Worm (Caenorhabditis elegans): Measurements from ENCODE around the gene fpn-1.2.

Gene fpn-1.2

ce11 chrV:1474486-1475125, 10.1 kb upstream of the fpn-1.2 start, which contains the start of the genes F53E2.2 and unc-60 (continued):
- TF ChIP-seq ceh-16 (tag; optimal IDR thresholded peaks at IDR 0.05) (no peak), unc-55 (GFP tag; optimal IDR thresholded peaks at IDR 0.05) (peak; percentile 71), unc-39 (tag; optimal IDR thresholded peaks at IDR 0.05) (no peak), Y55F3AM.14 (GFP tag; optimal IDR thresholded peaks at IDR 0.05) (no peak), R02D3.7 (tag; optimal IDR thresholded peaks at IDR 0.05) (no peak)

DNA sequence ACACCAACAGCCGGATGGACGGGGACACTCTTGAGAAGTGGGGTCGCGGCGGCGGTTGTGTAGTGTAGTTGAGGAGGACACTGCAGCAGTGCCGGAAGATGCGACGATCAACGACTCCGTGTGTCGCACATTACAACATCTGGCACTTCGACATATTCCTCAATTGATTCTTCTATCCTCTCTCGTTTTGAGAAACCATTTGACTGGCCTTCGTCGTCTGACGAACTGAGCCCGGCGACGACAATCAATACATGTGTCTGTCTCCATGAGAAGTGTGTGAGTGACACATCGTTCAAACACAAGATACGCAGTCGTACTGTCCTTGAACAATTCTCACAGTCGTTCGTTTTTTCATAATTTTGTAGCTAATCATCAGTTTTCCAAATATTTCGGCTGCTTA, 8.1 kb upstream of the fpn-1.2 start:
- TF ChIP-seq unc-39 (tag; optimal IDR thresholded peaks at IDR 0.05) (no peak), nhr-129 (tag; optimal IDR thresholded peaks at IDR 0.05) (peak; percentile 13), nhr-25 (tag; optimal IDR thresholded peaks at IDR 0.05) (no peak), nhr-12 (tag; optimal IDR thresholded peaks at IDR 0.05) (no peak), ZK546.5 (tag; optimal IDR thresholded peaks at IDR 0.05) (no peak), lin-39 (tag; optimal IDR thresholded peaks at IDR 0.05) (no peak), mbf-1 (tag; optimal IDR thresholded peaks at IDR 0.05) (no peak), sma-3 (GFP tag; optimal IDR thresholded peaks at IDR 0.05) (no peak), fos-1 (tag; optimal IDR thresholded peaks at IDR 0.05) (peak; percentile 28)

DNA sequence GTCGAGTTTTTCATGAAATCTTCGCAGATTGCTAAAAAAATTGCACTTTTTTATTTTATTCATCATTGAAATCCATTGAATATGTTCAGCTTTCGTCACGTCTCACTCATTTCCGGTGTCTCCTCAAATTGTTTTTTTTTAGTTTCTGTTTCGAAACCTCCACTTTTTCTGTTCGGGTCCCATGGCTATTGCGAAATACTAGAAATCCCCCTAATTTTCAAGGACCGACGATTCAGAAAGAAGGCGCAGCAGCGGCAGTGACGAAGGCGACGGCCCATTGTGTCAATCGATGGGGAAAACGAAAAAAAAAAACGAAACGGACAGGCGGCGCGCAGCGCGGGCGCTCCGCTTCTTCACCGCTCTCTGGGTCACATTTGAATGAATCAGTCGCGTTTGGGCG, 7.5 kb upstream of the fpn-1.2 start:
- TF ChIP-seq ztf-11 (tag; optimal IDR thresholded peaks at IDR 0.05) = no peak
- TF ChIP-seq dmd-4 (tag; optimal IDR thresholded peaks at IDR 0.05) = no peak
- no peak for TF ChIP-seq Y55F3AM.14 (GFP tag; optimal IDR thresholded peaks at IDR 0.05)
- TF ChIP-seq sma-9 (GFP tag; optimal IDR thresholded peaks at IDR 0.05) = peak; percentile 31
- no peak for TF ChIP-seq sma-9 (tag; optimal IDR thresholded peaks at IDR 0.05)
- TF ChIP-seq skn-1 (tag; optimal IDR thresholded peaks at IDR 0.05) = no peak

- peak; percentile 44 for TF ChIP-seq F13H6.1 (tag; optimal IDR thresholded peaks at IDR 0.05)
- no peak for TF ChIP-seq ztf-1 (GFP tag; conservative IDR thresholded peaks at IDR 0.05)
- TF ChIP-seq C34F6.9 (tag; optimal IDR thresholded peaks at IDR 0.05) = peak; percentile 87
- no peak for TF ChIP-seq nhr-11 (tag; optimal IDR thresholded peaks at IDR 0.05)
- peak; percentile 96 for TF ChIP-seq unc-55 (GFP tag; optimal IDR thresholded peaks at IDR 0.05)
- no peak for TF ChIP-seq ZK546.5 (tag; optimal IDR thresholded peaks at IDR 0.05)
- TF ChIP-seq blmp-1 (tag; optimal IDR thresholded peaks at IDR 0.05; ENCODE audit: insufficient read depth) = no peak
- no peak for TF ChIP-seq snpc-4 (tag; optimal IDR thresholded peaks at IDR 0.05)
- TF ChIP-seq mab-5 (tag; optimal IDR thresholded peaks at IDR 0.05) = peak; percentile 43
- TF ChIP-seq zag-1 (tag; optimal IDR thresholded peaks at IDR 0.05) = peak; percentile 53
- TF ChIP-seq nhr-21 (tag; optimal IDR thresholded peaks at IDR 0.05) = peak; percentile 58
- TF ChIP-seq nhr-23 (tag; optimal IDR thresholded peaks at IDR 0.05) = no peak
- no peak for TF ChIP-seq dmd-4 (tag; optimal IDR thresholded peaks at IDR 0.05)
- TF ChIP-seq unc-39 (tag; optimal IDR thresholded peaks at IDR 0.05) = no peak
- TF ChIP-seq ztf-4 (tag; optimal IDR thresholded peaks at IDR 0.05) = peak; percentile 32
- TF ChIP-seq lin-13 (GFP tag; optimal IDR thresholded peaks at IDR 0.05) = peak; percentile 87
- TF ChIP-seq nhr-25 (tag; optimal IDR thresholded peaks at IDR 0.05) = peak; percentile 74
- no peak for TF ChIP-seq nhr-237 (tag; optimal IDR thresholded peaks at IDR 0.05)
- peak; percentile 14 for TF ChIP-seq lin-11 (tag; optimal IDR thresholded peaks at IDR 0.05)
- no peak for TF ChIP-seq nhr-77 (tag; optimal IDR thresholded peaks at IDR 0.05)
- TF ChIP-seq lin-39 (tag; optimal IDR thresholded peaks at IDR 0.05) = no peak
- TF ChIP-seq Y55F3AM.14 (GFP tag; optimal IDR thresholded peaks at IDR 0.05) = no peak
- TF ChIP-seq fos-1 (tag; optimal IDR thresholded peaks at IDR 0.05) = peak; percentile 63
- TF ChIP-seq egl-27 (tag; optimal IDR thresholded peaks at IDR 0.05) = no peak
- TF ChIP-seq nhr-6 (tag; optimal IDR thresholded peaks at IDR 0.05) = peak; percentile 50
- TF ChIP-seq aly-2 (tag; optimal IDR thresholded peaks at IDR 0.05) = no peak
- no peak for TF ChIP-seq elt-3 (tag; optimal IDR thresholded peaks at IDR 0.05)
- TF ChIP-seq ama-1 (optimal IDR thresholded peaks at IDR 0.05) = no peak
- TF ChIP-seq lsy-2 (tag; optimal IDR thresholded peaks at IDR 0.05) = peak in 1 of 2 experiments; percentile 82
- TF ChIP-seq skn-1 (tag; optimal IDR thresholded peaks at IDR 0.05) = peak; percentile 86
- no peak for TF ChIP-seq ceh-16 (tag; optimal IDR thresholded peaks at IDR 0.05)
- TF ChIP-seq R02D3.7 (tag; optimal IDR thresholded peaks at IDR 0.05) = no peak
- no peak for TF ChIP-seq ztf-11 (tag; optimal IDR thresholded peaks at IDR 0.05)
- TF ChIP-seq sma-3 (GFP tag; optimal IDR thresholded peaks at IDR 0.05) = peak; percentile 70
- no peak for TF ChIP-seq ceh-82 (tag; optimal IDR thresholded peaks at IDR 0.05)
- TF ChIP-seq mdl-1 (tag; optimal IDR thresholded peaks at IDR 0.05) = peak in 1 of 2 experiments; percentile 10
- TF ChIP-seq nhr-10 (tag; optimal IDR thresholded peaks at IDR 0.05) = no peak
- TF ChIP-seq unc-62 (GFP tag; optimal IDR thresholded peaks at IDR 0.05) = no peak
- peak; percentile 72 for TF ChIP-seq crh-2 (tag; optimal IDR thresholded peaks at IDR 0.05)
Observed at ce11 chrV:1471078-1471969, 6.8 kb upstream of the fpn-1.2 start.
